Worm (Caenorhabditis elegans): ENCODE results near the gene T26A5.6.

DNA sequence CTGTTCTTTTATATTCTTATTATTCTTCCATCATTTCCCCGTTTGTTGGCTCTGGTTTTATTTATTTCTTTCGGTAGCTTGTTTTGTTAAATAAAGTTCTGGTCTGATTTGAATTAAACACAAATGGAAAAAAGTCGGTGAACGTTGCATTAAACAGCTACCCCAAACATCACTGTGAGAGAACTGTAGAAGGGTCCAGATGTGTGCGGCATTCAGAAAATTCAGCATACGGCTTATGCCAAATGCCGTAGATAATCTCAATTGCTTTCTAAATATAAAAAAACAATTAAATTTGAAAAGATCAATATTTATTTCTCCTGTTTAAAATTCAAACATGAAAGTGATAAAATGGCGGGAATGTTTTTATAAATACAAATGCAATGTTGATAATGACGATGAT lies 10.6 kb downstream of the T26A5.6 start:
- no peak for TF ChIP-seq egl-13 (tag; optimal IDR thresholded peaks at IDR 0.05)
- TF ChIP-seq snpc-4 (tag; optimal IDR thresholded peaks at IDR 0.05), result no peak
- TF ChIP-seq mep-1 (tag; optimal IDR thresholded peaks at IDR 0.05), result no peak
- TF ChIP-seq efl-3 (GFP tag; optimal IDR thresholded peaks at IDR 0.05), result no peak
- no peak for TF ChIP-seq skn-1 (tag; optimal IDR thresholded peaks at IDR 0.05)
- no peak for TF ChIP-seq lin-15B (tag; optimal IDR thresholded peaks at IDR 0.05)
- TF ChIP-seq ceh-82 (tag; optimal IDR thresholded peaks at IDR 0.05), result no peak
- no peak for TF ChIP-seq ztf-11 (tag; optimal IDR thresholded peaks at IDR 0.05)
- TF ChIP-seq lin-39 (tag; optimal IDR thresholded peaks at IDR 0.05), result no peak
- TF ChIP-seq lin-35 (GFP tag; optimal IDR thresholded peaks at IDR 0.05), result no peak

Data from whole organism, L1 larva.